Fruit fly (Drosophila melanogaster) whole organism, prepupa: ENCODE data around the gene CG12017.

Source experiments
- Blimp-1 ChIP-seq: fragments of 200-800 bp; sonication (Bioruptor generic); optimal IDR thresholded peaks from 3 replicates; lab custom pipeline; 2017; ENCODE audit warnings: missing biosample characterization, missing genetic modification characterization, mild to moderate bottlenecking, moderate library complexity, missing genetic modification reagents
- CG10669 ChIP-seq: fragments of 200-800 bp; sonication (Bioruptor generic); optimal IDR thresholded peaks from 3 replicates; lab custom pipeline; 2018; ENCODE audit warnings: missing biosample characterization, mild to moderate bottlenecking, missing genetic modification characterization, moderate library complexity
- CG11762 ChIP-seq: fragments of 200-800 bp; sonication (Bioruptor generic); optimal IDR thresholded peaks from 3 replicates; lab custom pipeline; 2016; ENCODE audit warnings: missing biosample characterization, missing genetic modification characterization; ENCODE audit not compliant: insufficient read depth
- CG11902 ChIP-seq: fragments of 200-800 bp; sonication (Bioruptor generic); optimal IDR thresholded peaks from 3 replicates; lab custom pipeline; 2016; ENCODE audit warnings: missing biosample characterization, missing genetic modification characterization
- CG15336 ChIP-seq: fragments of 200-800 bp; sonication (Bioruptor generic); IDR thresholded peaks from 2 replicates; pipeline ENCODE4 v1.3.6; 2022; ENCODE audit warnings: missing biosample characterization, missing genetic modification characterization
- CG16779 ChIP-seq: fragments of 200-800 bp; sonication (Bioruptor generic); optimal IDR thresholded peaks from 3 replicates; lab custom pipeline; 2017; ENCODE audit warnings: missing biosample characterization, mild to moderate bottlenecking, missing genetic modification characterization
- CG3032 ChIP-seq: fragments of 200-800 bp; optimal IDR thresholded peaks from 2 replicates; lab custom pipeline; 2019; ENCODE audit warnings: missing biosample characterization, mild to moderate bottlenecking, missing genetic modification characterization, moderate library complexity
- CG31627 ChIP-seq: fragments of 200-800 bp; sonication (Bioruptor generic); optimal IDR thresholded peaks from 3 replicates; lab custom pipeline; 2016; ENCODE audit warnings: missing biosample characterization, missing genetic modification characterization
- CG32006 ChIP-seq: fragments of 200-800 bp; sonication (Bioruptor generic); optimal IDR thresholded peaks from 3 replicates; lab custom pipeline; 2017; ENCODE audit warnings: missing biosample characterization, mild to moderate bottlenecking, missing genetic modification characterization
- CG34406 ChIP-seq: fragments of 200-800 bp; sonication (Bioruptor generic); optimal IDR thresholded peaks from 3 replicates; lab custom pipeline; 2016; ENCODE audit warnings: missing biosample characterization, missing genetic modification characterization
- CG4318 ChIP-seq: fragments of 200-800 bp; sonication (Bioruptor generic); optimal IDR thresholded peaks from 3 replicates; lab custom pipeline; 2017; ENCODE audit warnings: missing biosample characterization, mild to moderate bottlenecking, missing genetic modification characterization
- CG6163 ChIP-seq: fragments of 200-800 bp; sonication (Bioruptor generic); IDR thresholded peaks from 3 replicates; pipeline ENCODE4 v1.3.6; 2022; ENCODE audit warnings: missing biosample characterization, missing genetic modification characterization
- CG6276 ChIP-seq: fragments of 200-800 bp; sonication (Bioruptor generic); optimal IDR thresholded peaks from 2 replicates; lab custom pipeline; 2017; ENCODE audit warnings: missing biosample characterization, mild to moderate bottlenecking, missing genetic modification characterization
- CG6792 ChIP-seq: fragments of 200-800 bp; sonication (Bioruptor generic); optimal IDR thresholded peaks from 3 replicates; lab custom pipeline; 2016; ENCODE audit warnings: missing biosample characterization, missing genetic modification characterization
- CG6808 ChIP-seq: fragments of 200-800 bp; sonication (Bioruptor generic); optimal IDR thresholded peaks from 3 replicates; lab custom pipeline; 2017; ENCODE audit warnings: missing biosample characterization, missing genetic modification characterization, mild to moderate bottlenecking, moderate library complexity, missing genetic modification reagents
- CG6854 ChIP-seq: fragments of 200-800 bp; sonication (Bioruptor generic); optimal IDR thresholded peaks from 2 replicates; lab custom pipeline; 2017; ENCODE audit warnings: missing biosample characterization, mild to moderate bottlenecking, missing genetic modification characterization
- CG7368 ChIP-seq: fragments of 200-800 bp; sonication (Bioruptor generic); optimal IDR thresholded peaks from 3 replicates; lab custom pipeline; 2016; ENCODE audit warnings: missing biosample characterization, missing genetic modification characterization
- CG8119 ChIP-seq: fragments of 200-800 bp; sonication (Bioruptor generic); IDR thresholded peaks from 3 replicates; pipeline ENCODE4 v1.3.6; 2022; ENCODE audit warnings: missing biosample characterization, missing genetic modification characterization
- CG8319 ChIP-seq: fragments of 200-800 bp; sonication (Bioruptor generic); optimal IDR thresholded peaks from 3 replicates; lab custom pipeline; 2016; ENCODE audit warnings: missing biosample characterization, missing genetic modification characterization
- CG8632 ChIP-seq: fragments of 200-800 bp; sonication (Bioruptor generic); optimal IDR thresholded peaks from 3 replicates; lab custom pipeline; 2016; ENCODE audit warnings: missing biosample characterization, missing genetic modification characterization
- CG9139 ChIP-seq: fragments of 200-800 bp; sonication (Bioruptor generic); optimal IDR thresholded peaks from 3 replicates; lab custom pipeline; 2017; ENCODE audit warnings: missing biosample characterization, mild to moderate bottlenecking, missing genetic modification characterization
- Eip75B ChIP-seq: fragments of 200-800 bp; sonication (Bioruptor generic); optimal IDR thresholded peaks from 3 replicates; lab custom pipeline; 2016; ENCODE audit warnings: missing biosample characterization, missing genetic modification characterization
- Eip78C ChIP-seq: fragments of 200-800 bp; sonication (Bioruptor generic); peaks from one replicate; lab custom pipeline; 2016; ENCODE audit warnings: missing biosample characterization, missing genetic modification characterization
- Ets21C ChIP-seq: fragments of 200-800 bp; sonication (Bioruptor generic); optimal IDR thresholded peaks from 3 replicates; lab custom pipeline; 2016; ENCODE audit warnings: missing biosample characterization, missing genetic modification characterization
- Gug ChIP-seq: fragments of 200-800 bp; sonication (Bioruptor generic); IDR thresholded peaks from 2 replicates; pipeline ENCODE4 v1.3.6; 2022; ENCODE audit warnings: missing biosample characterization, missing genetic modification characterization
- Hr38 ChIP-seq: sonication (Bioruptor generic); optimal IDR thresholded peaks from 2 replicates; lab custom pipeline; 2016; ENCODE audit warnings: missing biosample characterization, missing genetic modification characterization
- Hr39 ChIP-seq: fragments of 200-800 bp; sonication (Bioruptor generic); optimal IDR thresholded peaks from 2 replicates; lab custom pipeline; 2016; ENCODE audit warnings: missing biosample characterization, missing genetic modification characterization
- OdsH ChIP-seq: fragments of 200-800 bp; sonication (Bioruptor generic); optimal IDR thresholded peaks from 3 replicates; lab custom pipeline; 2016; ENCODE audit warnings: missing biosample characterization, missing genetic modification characterization
- Smox ChIP-seq: fragments of 200-800 bp; sonication (Bioruptor generic); optimal IDR thresholded peaks from 3 replicates; lab custom pipeline; 2016; ENCODE audit warnings: missing biosample characterization, missing genetic modification characterization
- Sox102F ChIP-seq: fragments of 200-800 bp; sonication (Bioruptor generic); optimal IDR thresholded peaks from 2 replicates; lab custom pipeline; 2016; ENCODE audit warnings: missing biosample characterization, mild to moderate bottlenecking, missing genetic modification characterization
- Sox14 ChIP-seq: fragments of 200-800 bp; sonication (Bioruptor generic); optimal IDR thresholded peaks from 3 replicates; lab custom pipeline; 2016; ENCODE audit warnings: missing biosample characterization, missing genetic modification characterization
- Sox15 ChIP-seq: fragments of 200-800 bp; sonication (Bioruptor generic); optimal IDR thresholded peaks from 3 replicates; lab custom pipeline; 2016; ENCODE audit warnings: missing biosample characterization, missing genetic modification characterization
- achi ChIP-seq: fragments of 200-800 bp; sonication (Bioruptor generic); optimal IDR thresholded peaks from 3 replicates; lab custom pipeline; 2016; ENCODE audit warnings: missing biosample characterization, missing genetic modification characterization
- acj6 ChIP-seq: fragments of 200-800 bp; sonication (Bioruptor generic); optimal IDR thresholded peaks from 3 replicates; lab custom pipeline; 2016; ENCODE audit warnings: missing biosample characterization, missing genetic modification characterization
- dac ChIP-seq: fragments of 200-800 bp; sonication (Bioruptor generic); optimal IDR thresholded peaks from 2 replicates; lab custom pipeline; 2017; ENCODE audit warnings: missing biosample characterization, mild to moderate bottlenecking, missing genetic modification characterization
- dsx ChIP-seq: fragments of 200-800 bp; optimal IDR thresholded peaks from 3 replicates; lab custom pipeline; 2019; ENCODE audit warnings: missing biosample characterization, mild to moderate bottlenecking, missing genetic modification characterization, moderate library complexity; ENCODE audit not compliant: poor library complexity, severe bottlenecking
- esn ChIP-seq: fragments of 200-800 bp; sonication (Bioruptor generic); optimal IDR thresholded peaks from 2 replicates; lab custom pipeline; 2016; ENCODE audit warnings: missing biosample characterization, mild to moderate bottlenecking, missing genetic modification characterization, moderate library complexity
- fd59A ChIP-seq: fragments of 200-800 bp; sonication (Bioruptor generic); optimal IDR thresholded peaks from 2 replicates; lab custom pipeline; 2017; ENCODE audit warnings: missing biosample characterization, mild to moderate bottlenecking, missing genetic modification characterization, missing genetic modification reagents
- fd85E ChIP-seq: fragments of 200-800 bp; sonication (Bioruptor generic); optimal IDR thresholded peaks from 3 replicates; lab custom pipeline; 2016; ENCODE audit warnings: missing biosample characterization, missing genetic modification characterization
- fkh ChIP-seq: fragments of 200-800 bp; sonication (Bioruptor generic); optimal IDR thresholded peaks from 3 replicates; lab custom pipeline; 2017; ENCODE audit warnings: missing biosample characterization, mild to moderate bottlenecking, missing genetic modification characterization, moderate library complexity
- lz ChIP-seq: fragments of 200-800 bp; sonication (Bioruptor generic); optimal IDR thresholded peaks from 3 replicates; lab custom pipeline; 2016; ENCODE audit warnings: missing biosample characterization, missing genetic modification characterization
- net ChIP-seq: fragments of 200-800 bp; sonication (Bioruptor generic); optimal IDR thresholded peaks from 3 replicates; lab custom pipeline; 2016; ENCODE audit warnings: missing biosample characterization, missing genetic modification characterization
- pdm3 ChIP-seq: fragments of 200-800 bp; sonication (Bioruptor generic); optimal IDR thresholded peaks from 3 replicates; lab custom pipeline; 2016; ENCODE audit warnings: missing biosample characterization, missing genetic modification characterization
- spab ChIP-seq: fragments of 200-800 bp; sonication (Bioruptor generic); optimal IDR thresholded peaks from 2 replicates; lab custom pipeline; 2017; ENCODE audit warnings: missing biosample characterization, mild to moderate bottlenecking, missing genetic modification characterization, missing genetic modification reagents
- ss ChIP-seq, 2 experiments: fragments of 200-800 bp; sonication (Bioruptor generic); optimal IDR thresholded peaks; 2 replicates in 1 of 2; 3 replicates in 1 of 2; lab custom pipeline; 2017 to 2018; ENCODE audit warnings: mild to moderate bottlenecking in 2 of 2, missing biosample characterization in 2 of 2, missing genetic modification characterization in 2 of 2, moderate library complexity in 1 of 2
- topi ChIP-seq: fragments of 200-800 bp; sonication (Bioruptor generic); optimal IDR thresholded peaks from 3 replicates; lab custom pipeline; 2016; ENCODE audit warnings: missing biosample characterization, missing genetic modification characterization
- vri ChIP-seq: fragments of 200-800 bp; sonication (Bioruptor generic); optimal IDR thresholded peaks from 3 replicates; lab custom pipeline; 2016; ENCODE audit warnings: missing biosample characterization, mild to moderate bottlenecking, missing genetic modification characterization

CG12017 gene

dm6 chr3L:3279930-3280329, at the start of gene CG12017:
TSS of gene CG12017 (plus strand) at chr3L:3280239.
- TF ChIP-seq CG4318 (GFP tag; lab: Kevin White, UChicago) (no peak), CG11762 (no peak), Eip78C (GFP tag; lab: Kevin White, UChicago) (peak; percentile 59), Sox102F (peak; percentile 10)

- peak; percentile 50; the same call in 1 of the 3 replicates for TF ChIP-seq CG6163
- TF ChIP-seq vri (GFP tag; lab: Kevin White, UChicago) = peak; percentile 23
- TF ChIP-seq CG6808 (GFP tag; lab: Kevin White, UChicago) = no peak
These were observed 43.7 kb upstream of the CG12017 start for dm6 chr3L:3236319-3236718.

dm6 chr3L:3239033-3239752, 40.8 kb upstream of the CG12017 start, which contains the start of gene CG17746:
TSS of gene CG17746 (minus strand) at chr3L:3239578.
- no peak for TF ChIP-seq achi (GFP tag; lab: Kevin White, UChicago)
- TF ChIP-seq CG10669 (GFP tag; lab: Kevin White, UChicago) = no peak
- TF ChIP-seq Ets21C (GFP tag; lab: Kevin White, UChicago) = no peak
- TF ChIP-seq CG11902 (GFP tag; lab: Kevin White, UChicago) = no peak
- 0 out of 2 replicates have a peak, but pooled peaks have one; percentile 12 for TF ChIP-seq Gug (GFP tag; lab: Robert Waterston, UW)
- TF ChIP-seq Sox15 (GFP tag; lab: Kevin White, UChicago) = no peak
- no peak for TF ChIP-seq CG6276
- TF ChIP-seq CG16779 (tag; lab: Kevin White, UChicago) = no peak
- no peak for TF ChIP-seq CG6792 (GFP tag; lab: Kevin White, UChicago)
- no peak for TF ChIP-seq fd59A (GFP tag; lab: Kevin White, UChicago)
- TF ChIP-seq spab (GFP tag; lab: Kevin White, UChicago) = no peak
- TF ChIP-seq OdsH (GFP tag; lab: Kevin White, UChicago) = no peak
- TF ChIP-seq Smox (GFP tag; lab: Kevin White, UChicago) = no peak
- TF ChIP-seq Blimp-1 (GFP tag; lab: Kevin White, UChicago) = no peak
- TF ChIP-seq esn (GFP tag; lab: Kevin White, UChicago) = peak; percentile 0
- no peak for TF ChIP-seq CG3032 (tag; lab: Kevin White, UChicago)
- TF ChIP-seq CG34406 (GFP tag; lab: Kevin White, UChicago) = no peak
- no peak for TF ChIP-seq CG9139
- no peak for TF ChIP-seq CG32006 (GFP tag; lab: Kevin White, UChicago)
- TF ChIP-seq Eip75B (GFP tag; lab: Kevin White, UChicago) = no peak
- TF ChIP-seq fd85E (GFP tag; lab: Kevin White, UChicago) = no peak
- TF ChIP-seq CG4318 (GFP tag; lab: Kevin White, UChicago) = no peak
- TF ChIP-seq CG6854 (GFP tag; lab: Kevin White, UChicago) = peak; percentile 13
- TF ChIP-seq lz (GFP tag; lab: Kevin White, UChicago) = peak; percentile 38
- no peak for TF ChIP-seq topi
- no peak for TF ChIP-seq CG15336 (GFP tag; lab: Robert Waterston, UW)
- TF ChIP-seq CG7368 (GFP tag; lab: Kevin White, UChicago) = no peak
- TF ChIP-seq CG31627 (GFP tag; lab: Kevin White, UChicago) = peak; percentile 35
- TF ChIP-seq Hr39 (GFP tag; lab: Kevin White, UChicago) = no peak
- peak; percentile 43 for TF ChIP-seq fkh (GFP tag; lab: Kevin White, UChicago)
- no peak for TF ChIP-seq dsx (GFP tag; lab: Kevin White, UChicago)
- no peak for TF ChIP-seq Sox102F
- TF ChIP-seq net (GFP tag; lab: Kevin White, UChicago) = no peak
- peak in 1 of 2 experiments; percentile 48 for TF ChIP-seq ss (GFP tag; optimal IDR thresholded peaks at IDR 0.05; lab: Kevin White, UChicago)
- TF ChIP-seq CG8319 (GFP tag; lab: Kevin White, UChicago) = no peak
- TF ChIP-seq pdm3 = no peak
- no peak for TF ChIP-seq acj6 (GFP tag; lab: Kevin White, UChicago)
- no peak for TF ChIP-seq Hr38 (GFP tag; lab: Kevin White, UChicago)
- TF ChIP-seq Sox14 = peak; percentile 45
- no peak for TF ChIP-seq CG8119
- no peak for TF ChIP-seq CG8632
- no peak for TF ChIP-seq dac (GFP tag; lab: Kevin White, UChicago)
